Worm (Caenorhabditis elegans): ENCODE measurements around the gene cash-1.

Gene cash-1

ce11 chrV:10361830-10362397 is at the start of gene cash-1:
TSS of gene cash-1 (plus strand) at chrV:10362261.
- TF ChIP-seq efl-1 (GFP tag; optimal IDR thresholded peaks at IDR 0.05) = peak; percentile 75
- TF ChIP-seq Y79H2A.3 (GFP tag; conservative IDR thresholded peaks at IDR 0.05) = no peak
- no peak for TF ChIP-seq nhr-90 (tag; optimal IDR thresholded peaks at IDR 0.05)
- peak; percentile 71 for TF ChIP-seq madf-8 (GFP tag; conservative IDR thresholded peaks at IDR 0.05)
- peak; percentile 51 for TF ChIP-seq F49E8.2 (tag; optimal IDR thresholded peaks at IDR 0.05; ENCODE audit: insufficient read depth)
- no peak for TF ChIP-seq tbx-9 (tag; optimal IDR thresholded peaks at IDR 0.05; ENCODE audit: borderline replicate concordance)
- TF ChIP-seq ama-1 (optimal IDR thresholded peaks at IDR 0.05) = peak; percentile 36
- TF ChIP-seq ama-1 (GFP tag; optimal IDR thresholded peaks at IDR 0.05) = no peak
- peak; percentile 86 for TF ChIP-seq mcd-1 (GFP tag; IDR thresholded peaks at IDR 0.05)
- TF ChIP-seq Y95B8A.8 (GFP tag; IDR thresholded peaks at IDR 0.05) = peak; percentile 56; the same call in 1 of the 2 replicates
- TF ChIP-seq pha-4 (tag; optimal IDR thresholded peaks at IDR 0.05) = peak; percentile 8
- peak; percentile 69 for TF ChIP-seq lsl-1 (GFP tag; optimal IDR thresholded peaks at IDR 0.05)
- TF ChIP-seq F22D6.2 (tag; optimal IDR thresholded peaks at IDR 0.05) = no peak
- peak; percentile 38; the same call in 1 of the 2 replicates for TF ChIP-seq attf-6 (GFP tag; IDR thresholded peaks at IDR 0.05)
- peak; percentile 99 for TF ChIP-seq madf-3 (GFP tag; IDR thresholded peaks at IDR 0.05)
- no peak for TF ChIP-seq B0035.1 (tag; optimal IDR thresholded peaks at IDR 0.05)
- TF ChIP-seq nfya-2 (GFP tag; IDR thresholded peaks at IDR 0.05) = no peak
- peak; percentile 83 for TF ChIP-seq lin-54 (GFP tag; optimal IDR thresholded peaks at IDR 0.05)
- TF ChIP-seq snpc-4 (GFP tag; optimal IDR thresholded peaks at IDR 0.05) = no peak
- TF ChIP-seq snpc-4 (tag; optimal IDR thresholded peaks at IDR 0.05) = peak in 3 of 4 experiments; percentile 43 to 64 (median 52)
- TF ChIP-seq ztf-25 (GFP tag; IDR thresholded peaks at IDR 0.05) = 0 out of 2 replicates have a peak, but pooled peaks have one; percentile 36
- peak; percentile 52; the same call in 1 of the 2 replicates for TF ChIP-seq hmg-1.2 (GFP tag; IDR thresholded peaks at IDR 0.05)
- TF ChIP-seq madf-6 (GFP tag; IDR thresholded peaks at IDR 0.05) = peak; percentile 85
- TF ChIP-seq nhr-80 (tag; optimal IDR thresholded peaks at IDR 0.05) = peak; percentile 88
- peak; percentile 51; the same call in 1 of the 2 replicates for TF ChIP-seq ekl-4 (GFP tag; IDR thresholded peaks at IDR 0.05)
- peak; percentile 88 for TF ChIP-seq attf-5 (GFP tag; optimal IDR thresholded peaks at IDR 0.05)
- peak; percentile 53 for TF ChIP-seq tbp1 (GFP tag; optimal IDR thresholded peaks at IDR 0.05)
- TF ChIP-seq sptf-2 (GFP tag; optimal IDR thresholded peaks at IDR 0.05) = no peak
- peak; percentile 54 for TF ChIP-seq lin-26 (GFP tag; IDR thresholded peaks at IDR 0.05)
- peak; percentile 68 for TF ChIP-seq dpl-1 (GFP tag; optimal IDR thresholded peaks at IDR 0.05)
- peak; percentile 88 for TF ChIP-seq dox-1 (GFP tag; IDR thresholded peaks at IDR 0.05)
- TF ChIP-seq ztf-3 (GFP tag; optimal IDR thresholded peaks at IDR 0.05) = no peak
- TF ChIP-seq K12H6.12 (tag; optimal IDR thresholded peaks at IDR 0.05) = peak; percentile 36
- TF ChIP-seq let-526 (GFP tag; IDR thresholded peaks at IDR 0.05) = 0 out of 2 replicates have a peak, but pooled peaks have one; percentile 55
- TF ChIP-seq ets-4 (GFP tag; optimal IDR thresholded peaks at IDR 0.05) = no peak
- peak; percentile 54 for TF ChIP-seq F33H1.4 (GFP tag; IDR thresholded peaks at IDR 0.05)
- peak; percentile 66 for TF ChIP-seq tlf-1 (GFP tag; optimal IDR thresholded peaks at IDR 0.05)
- peak in 1 of 3 experiments; percentile 42 for TF ChIP-seq lin-35 (GFP tag; optimal IDR thresholded peaks at IDR 0.05)
- TF ChIP-seq nhr-179 (tag; optimal IDR thresholded peaks at IDR 0.05) = no peak
- no peak for TF ChIP-seq C06A6.2 (GFP tag; conservative IDR thresholded peaks at IDR 0.05)
- peak in 1 of 2 experiments; percentile 12 for TF ChIP-seq let-607 (tag; optimal IDR thresholded peaks at IDR 0.05)
- peak; percentile 41; the same call in 1 of the 2 replicates for TF ChIP-seq nfyb-1 (GFP tag; IDR thresholded peaks at IDR 0.05)
- peak; percentile 41 for TF ChIP-seq lin-40 (tag; optimal IDR thresholded peaks at IDR 0.05)
- TF ChIP-seq hlh-26 (GFP tag; conservative IDR thresholded peaks at IDR 0.05) = no peak
- peak; percentile 50 for TF ChIP-seq ceh-27 (GFP tag; optimal IDR thresholded peaks at IDR 0.05)
- TF ChIP-seq Y67H2A.10 (GFP tag; conservative IDR thresholded peaks at IDR 0.05) = no peak; the same call in 1 of the 2 replicates
- peak; percentile 45; the same call in 1 of the 2 replicates for TF ChIP-seq cebp-1 (GFP tag; IDR thresholded peaks at IDR 0.05)
- peak; percentile 58 for TF ChIP-seq cebp-1 (tag; optimal IDR thresholded peaks at IDR 0.05)

All from whole organism, young adult.